Worm (Caenorhabditis elegans): Measurements from ENCODE around the gene ZK418.11.

ZK418.11 gene

ce11 chrIII:7100001-7100400, at the start of gene ZK418.11:
TSS of gene ZK418.11 (plus strand) at chrIII:7100289.
- peak; percentile 73 for TF ChIP-seq fkh-8 (tag; optimal IDR thresholded peaks at IDR 0.05)
- no peak for TF ChIP-seq mab-9 (GFP tag; IDR thresholded peaks at IDR 0.05)
- TF ChIP-seq nhr-71 (tag; optimal IDR thresholded peaks at IDR 0.05): peak; percentile 26
- peak; percentile 36 for TF ChIP-seq nhr-11 (tag; optimal IDR thresholded peaks at IDR 0.05)
- TF ChIP-seq dsc-1 (tag; optimal IDR thresholded peaks at IDR 0.05): peak; percentile 55
- TF ChIP-seq unc-30 (tag; optimal IDR thresholded peaks at IDR 0.05): no peak

ce11 chrIII:7056241-7056640, 43.8 kb upstream of the ZK418.11 start, which contains the start of gene R01H2.2:
TSS of gene R01H2.2 (plus strand) at chrIII:7056541.
- no peak for TF ChIP-seq mep-1 (tag; optimal IDR thresholded peaks at IDR 0.05)
- TF ChIP-seq aha-1 (tag; optimal IDR thresholded peaks at IDR 0.05): no peak
- no peak for TF ChIP-seq dpl-1 (GFP tag; optimal IDR thresholded peaks at IDR 0.05)
- TF ChIP-seq fos-1 (tag; optimal IDR thresholded peaks at IDR 0.05): no peak
- TF ChIP-seq snpc-4 (tag; optimal IDR thresholded peaks at IDR 0.05): no peak
- no peak for TF ChIP-seq lir-3 (tag; optimal IDR thresholded peaks at IDR 0.05; ENCODE audit: poor library complexity)
- no peak for TF ChIP-seq unc-30 (tag; optimal IDR thresholded peaks at IDR 0.05)
- no peak for TF ChIP-seq unc-62 (GFP tag; optimal IDR thresholded peaks at IDR 0.05)
- no peak for TF ChIP-seq unc-130 (tag; optimal IDR thresholded peaks at IDR 0.05)
- no peak for TF ChIP-seq hpl-2 (GFP tag; optimal IDR thresholded peaks at IDR 0.05)
- TF ChIP-seq elt-3 (tag; optimal IDR thresholded peaks at IDR 0.05): no peak
- TF ChIP-seq hlh-4 (tag; optimal IDR thresholded peaks at IDR 0.05): no peak
- TF ChIP-seq mef-2 (tag; optimal IDR thresholded peaks at IDR 0.05): no peak
- TF ChIP-seq sup-37 (GFP tag; optimal IDR thresholded peaks at IDR 0.05): no peak
- TF ChIP-seq Y116A8C.19 (tag; optimal IDR thresholded peaks at IDR 0.05; ENCODE audit: borderline replicate concordance): no peak
- no peak for TF ChIP-seq nhr-11 (tag; optimal IDR thresholded peaks at IDR 0.05)

- no peak for TF ChIP-seq nhr-76 (tag; optimal IDR thresholded peaks at IDR 0.05)
- no peak for TF ChIP-seq unc-62 (GFP tag; optimal IDR thresholded peaks at IDR 0.05)
- no peak for TF ChIP-seq Y116A8C.19 (tag; optimal IDR thresholded peaks at IDR 0.05; ENCODE audit: borderline replicate concordance)
- no peak for TF ChIP-seq isw-1 (GFP tag; IDR thresholded peaks at IDR 0.05)
- no peak for TF ChIP-seq nhr-71 (tag; optimal IDR thresholded peaks at IDR 0.05)
- no peak for TF ChIP-seq pqm-1 (tag; optimal IDR thresholded peaks at IDR 0.05)
- no peak for TF ChIP-seq C16A3.4 (tag; optimal IDR thresholded peaks at IDR 0.05)
- no peak for TF ChIP-seq ces-1 (GFP tag; optimal IDR thresholded peaks at IDR 0.05)
- TF ChIP-seq xbp-1 (tag; optimal IDR thresholded peaks at IDR 0.05): no peak
- no peak for TF ChIP-seq unc-86 (tag; optimal IDR thresholded peaks at IDR 0.05)
- no peak for TF ChIP-seq sox-4 (tag; optimal IDR thresholded peaks at IDR 0.05)
- TF ChIP-seq mep-1 (tag; optimal IDR thresholded peaks at IDR 0.05): no peak
- TF ChIP-seq nhr-19 (GFP tag; conservative IDR thresholded peaks at IDR 0.05): no peak
Measured at ce11 chrIII:7060531-7061095, 39.5 kb upstream of the ZK418.11 start, which contains the start of gene egg-2. TSS of gene egg-2 (minus strand) at chrIII:7060583.

ce11 chrIII:7062580-7062979, 37.5 kb upstream of the ZK418.11 start, which contains the start of gene R01H2.1:
TSS of gene R01H2.1 (plus strand) at chrIII:7062880.
- TF ChIP-seq C16A3.4 (tag; optimal IDR thresholded peaks at IDR 0.05) (no peak), nhr-84 (tag; optimal IDR thresholded peaks at IDR 0.05) (no peak), hpl-2 (GFP tag; optimal IDR thresholded peaks at IDR 0.05) (no peak), swsn-7 (tag; optimal IDR thresholded peaks at IDR 0.05) (no peak), mep-1 (tag; optimal IDR thresholded peaks at IDR 0.05) (no peak), ces-1 (GFP tag; optimal IDR thresholded peaks at IDR 0.05) (no peak)

ce11 chrIII:7063061-7063460, 37.0 kb upstream of the ZK418.11 start:
- no peak for TF ChIP-seq hlh-4 (tag; optimal IDR thresholded peaks at IDR 0.05)
- TF ChIP-seq efl-1 (optimal IDR thresholded peaks at IDR 0.05): no peak
- TF ChIP-seq efl-1 (GFP tag; optimal IDR thresholded peaks at IDR 0.05 in 1 of 2): no peak
- no peak for TF ChIP-seq nhr-47 (tag; optimal IDR thresholded peaks at IDR 0.05)
- no peak for TF ChIP-seq dsc-1 (tag; optimal IDR thresholded peaks at IDR 0.05)
